Worm (Caenorhabditis elegans) whole organism, early embryonic: Measurements from ENCODE around the gene F44E5.2.

Experiments
- B0310.2 ChIP-seq: sonication (generic microtip); optimal IDR thresholded peaks from 2 replicates; lab custom pipeline; 2016; ENCODE audit warnings: mild to moderate bottlenecking, missing genetic modification characterization, missing compliant biosample characterization
- F13C5.2 ChIP-seq: sonication (generic microtip); optimal IDR thresholded peaks from 2 replicates; lab custom pipeline; 2017; ENCODE audit warnings: mild to moderate bottlenecking, missing genetic modification characterization, inconsistent platforms, missing compliant biosample characterization
- ama-1 ChIP-seq: fragments of 150-350 bp; optimal IDR thresholded peaks from 2 replicates; lab custom pipeline; 2014
- ceh-13 ChIP-seq: fragments of 200-800 bp; sonication (Bioruptor generic); optimal IDR thresholded peaks from 2 replicates; lab custom pipeline; 2018; ENCODE audit warnings: mild to moderate bottlenecking, missing genetic modification characterization, missing compliant biosample characterization
- ceh-36 ChIP-seq: sonication (generic microtip); optimal IDR thresholded peaks from 2 replicates; lab custom pipeline; 2016; ENCODE audit warnings: missing genetic modification characterization, inconsistent platforms, missing compliant biosample characterization
- ets-7 ChIP-seq: sonication (generic microtip); optimal IDR thresholded peaks from 2 replicates; lab custom pipeline; 2016; ENCODE audit warnings: missing genotype, missing genetic modification characterization, missing compliant biosample characterization
- flt-1 ChIP-seq: fragments of 200-800 bp; sonication (Bioruptor generic); IDR thresholded peaks from 2 replicates; pipeline ENCODE4 v1.3.6; 2022; ENCODE audit warnings: missing genetic modification characterization, missing compliant biosample characterization
- hmg-4 ChIP-seq: fragments of 200-800 bp; sonication (Bioruptor generic); optimal IDR thresholded peaks from 2 replicates; lab custom pipeline; 2018; ENCODE audit warnings: mild to moderate bottlenecking, missing genetic modification characterization, missing compliant biosample characterization
- hnd-1 ChIP-seq: sonication (generic microtip); optimal IDR thresholded peaks from 2 replicates; lab custom pipeline; 2016; ENCODE audit warnings: missing genetic modification characterization, missing compliant biosample characterization
- pes-1 ChIP-seq: fragments of 200-800 bp; sonication (Bioruptor generic); IDR thresholded peaks from 2 replicates; pipeline ENCODE4 v1.3.6; 2022; ENCODE audit warnings: missing genetic modification reagents, missing genetic modification characterization, missing compliant biosample characterization
- tbx-11 ChIP-seq: fragments of 200-800 bp; sonication (Bioruptor generic); IDR thresholded peaks from 2 replicates; pipeline ENCODE4 v1.3.6; 2022; ENCODE audit warnings: missing genetic modification characterization, missing compliant biosample characterization
- tra-4 ChIP-seq: sonication (generic microtip); optimal IDR thresholded peaks from 2 replicates; lab custom pipeline; 2017; ENCODE audit warnings: missing genetic modification characterization, missing compliant biosample characterization

ce11 chrII:11720819-11721218, 45.8 kb upstream of the F44E5.2 start:
- TF ChIP-seq ceh-13 (GFP tag; lab: Kevin White, UChicago), result no peak
- TF ChIP-seq ama-1 (lab: Kevin White, UChicago), result no peak
- no peak for TF ChIP-seq ceh-36 (tag; lab: Kevin White, UChicago)
- no peak for TF ChIP-seq hnd-1 (tag; lab: Kevin White, UChicago)
- TF ChIP-seq ets-7 (tag; lab: Kevin White, UChicago), result no peak
- no peak for TF ChIP-seq F13C5.2 (tag; lab: Kevin White, UChicago)
- no peak for TF ChIP-seq tra-4
- TF ChIP-seq flt-1 (GFP tag; lab: Robert Waterston, UW), result no peak
- TF ChIP-seq B0310.2 (tag; lab: Kevin White, UChicago), result no peak
- TF ChIP-seq tbx-11 (GFP tag; lab: Robert Waterston, UW), result no peak
- TF ChIP-seq hmg-4 (GFP tag; lab: Kevin White, UChicago), result no peak
- TF ChIP-seq pes-1 (GFP tag; lab: Robert Waterston, UW), result no peak
